Worm (Caenorhabditis elegans): ENCODE data around the gene unc-33.

DNA sequence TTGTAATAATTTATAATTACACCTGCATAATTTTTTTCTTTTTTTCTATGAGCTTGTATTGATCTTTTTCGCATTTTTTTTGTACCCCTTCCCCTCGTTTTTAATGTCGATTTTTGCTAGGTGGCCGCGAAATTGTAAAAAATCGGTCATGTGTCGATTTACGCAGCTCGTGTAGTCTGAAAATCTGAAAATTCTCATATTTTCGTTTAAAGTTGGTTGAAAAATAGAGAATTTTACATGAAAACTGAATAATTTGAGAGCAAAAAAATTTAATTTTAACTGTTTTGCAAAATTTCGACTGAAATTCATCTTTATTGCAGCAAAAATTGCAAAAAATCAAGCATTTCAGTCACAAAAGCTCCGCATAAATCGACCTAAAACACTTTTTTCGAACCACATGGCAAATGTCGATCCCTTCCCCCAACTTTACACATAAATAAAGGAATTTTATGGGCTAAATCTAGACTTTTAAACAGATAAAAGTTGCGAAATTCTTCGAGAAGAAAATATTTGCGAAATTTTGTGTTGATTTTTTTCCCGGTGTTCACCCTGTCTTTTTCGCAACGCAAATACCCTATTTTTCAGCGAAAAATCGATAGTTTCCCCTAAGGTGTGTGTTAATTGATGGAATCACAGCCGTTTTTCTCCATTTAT lies 9.6 kb downstream of the unc-33 start:
- TF ChIP-seq egl-27 (tag; optimal IDR thresholded peaks at IDR 0.05) (no peak), mdl-1 (tag; optimal IDR thresholded peaks at IDR 0.05) (no peak), nhr-84 (tag; optimal IDR thresholded peaks at IDR 0.05) (no peak), elt-2 (tag; optimal IDR thresholded peaks at IDR 0.05) (no peak), nhr-85 (tag) (no peak)

Measured in whole organism, L1 larva.